Fruit fly (Drosophila melanogaster): ENCODE data around the gene CG6244.

DNA sequence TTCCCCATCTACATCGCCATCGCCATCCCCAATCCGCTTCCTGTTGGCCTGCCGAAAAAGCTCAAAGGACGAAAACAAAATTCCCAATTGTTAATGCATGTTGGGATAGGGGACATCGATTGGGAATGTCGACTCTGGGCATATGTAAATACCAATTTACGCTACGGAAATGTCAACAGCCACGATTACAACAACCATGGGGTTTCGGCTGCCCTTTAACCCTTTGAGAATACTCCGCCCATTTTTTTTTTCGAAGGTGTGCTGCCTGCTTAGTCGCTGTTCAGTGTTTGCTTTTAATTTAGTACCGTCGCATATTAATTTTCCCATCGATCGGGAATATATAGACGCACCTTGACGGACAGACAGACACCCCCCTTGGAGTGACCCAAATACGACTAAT lies 49.5 kb upstream of the CG6244 start:
- TF ChIP-seq Lpt (GFP tag; optimal IDR thresholded peaks at IDR 0.05) (no peak), fd85E (GFP tag; optimal IDR thresholded peaks at IDR 0.05) (no peak), spab (GFP tag; optimal IDR thresholded peaks at IDR 0.05) (no peak), Ets96B (tag; optimal IDR thresholded peaks at IDR 0.05) (no peak), Gug (GFP tag; IDR thresholded peaks at IDR 0.05) (no peak), Met (GFP tag; optimal IDR thresholded peaks at IDR 0.05) (no peak), CG4318 (GFP tag; optimal IDR thresholded peaks at IDR 0.05) (no peak), CG8632 (GFP tag; optimal IDR thresholded peaks at IDR 0.05) (no peak)
